Worm (Caenorhabditis elegans): ENCODE results near the gene ape-1.

DNA sequence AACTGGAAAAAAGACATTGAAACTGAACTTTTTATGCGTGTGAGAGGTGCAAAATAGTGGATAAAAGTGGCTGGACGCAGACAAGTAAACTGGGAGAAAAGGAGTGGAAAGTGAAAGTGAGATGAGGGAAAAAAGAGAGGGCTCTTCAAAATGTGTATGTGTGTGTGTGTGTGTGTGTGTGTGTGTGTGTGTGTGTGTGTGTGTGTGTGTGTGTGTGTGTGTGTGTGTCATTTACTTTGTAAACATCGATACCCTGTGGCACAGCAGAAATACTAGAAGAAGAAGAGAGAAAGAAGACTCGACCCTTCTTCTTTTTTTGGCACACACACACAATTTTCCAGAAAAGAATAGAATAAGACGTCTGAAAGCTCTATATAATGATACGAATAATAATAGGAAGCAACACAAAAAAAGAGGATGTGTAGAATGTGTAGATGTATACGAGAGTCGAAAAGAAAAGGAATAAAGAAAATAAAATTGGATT is 37.1 kb upstream of the ape-1 start:
- TF ChIP-seq elt-3 (tag; optimal IDR thresholded peaks at IDR 0.05) (no peak), unc-62 (GFP tag; optimal IDR thresholded peaks at IDR 0.05) (no peak)
